Fruit fly (Drosophila melanogaster): ENCODE data around the gene CG3698.

Gene CG3698

dm6 chr3L:20771001-20771890 is 26.9 kb downstream of the CG3698 start, which contains the start of the genes CG4042 and Pitslre (continued):
- TF ChIP-seq CG16863 (GFP tag; optimal IDR thresholded peaks at IDR 0.05) (no peak), CG10267 (tag; optimal IDR thresholded peaks at IDR 0.05) (peak; percentile 31), al (GFP tag; IDR thresholded peaks at IDR 0.05) (no peak; the same call in none of the 2 replicates), Jarid2 (GFP tag; optimal IDR thresholded peaks at IDR 0.05) (no peak), chm (GFP tag; IDR thresholded peaks at IDR 0.05) (no peak), lola (GFP tag; optimal IDR thresholded peaks at IDR 0.05) (peak in 1 of 3 experiments; percentile 20), CG1529 (GFP tag; optimal IDR thresholded peaks at IDR 0.05) (no peak), Hmx (GFP tag; optimal IDR thresholded peaks at IDR 0.05) (no peak), Usf (GFP tag; optimal IDR thresholded peaks at IDR 0.05) (no peak), shn (GFP tag; optimal IDR thresholded peaks at IDR 0.05) (peak; percentile 19), CG8388 (GFP tag; optimal IDR thresholded peaks at IDR 0.05) (peak; percentile 31), CG11723 (GFP tag; optimal IDR thresholded peaks at IDR 0.05) (no peak), E2f1 (GFP tag; IDR thresholded peaks at IDR 0.05) (peak; percentile 34; the same call in 1 of the 2 replicates), CG30403 (GFP tag; optimal IDR thresholded peaks at IDR 0.05) (peak; percentile 76), dati (GFP tag; IDR thresholded peaks at IDR 0.05) (no peak), repo (GFP tag; optimal IDR thresholded peaks at IDR 0.05) (no peak), Oaz (GFP tag; IDR thresholded peaks at IDR 0.05) (no peak), caup (GFP tag; optimal IDR thresholded peaks at IDR 0.05; ENCODE audit: severe bottlenecking) (no peak), klu (GFP tag; IDR thresholded peaks at IDR 0.05) (no peak), CG7372 (GFP tag; IDR thresholded peaks at IDR 0.05) (no peak), CG9215 (GFP tag; IDR thresholded peaks at IDR 0.05) (peak; percentile 41), peb (GFP tag; IDR thresholded peaks at IDR 0.05) (no peak), Hr39 (optimal IDR thresholded peaks at IDR 0.05) (no peak), Spps (tag; optimal IDR thresholded peaks at IDR 0.05) (no peak), Dip2 (GFP tag; IDR thresholded peaks at IDR 0.05) (no peak), lab (GFP tag; optimal IDR thresholded peaks at IDR 0.05) (peak; percentile 17), CG16813 (GFP tag; IDR thresholded peaks at IDR 0.05; ENCODE audit: partially characterized antibody) (peak; percentile 74; the same call in 2 of the 3 replicates), CG8089 (GFP tag; optimal IDR thresholded peaks at IDR 0.05) (no peak), psq (GFP tag; optimal IDR thresholded peaks at IDR 0.05) (peak; percentile 5), Awh (GFP tag; IDR thresholded peaks at IDR 0.05) (no peak), twi (tag; optimal IDR thresholded peaks at IDR 0.05) (no peak), eve (GFP tag; optimal IDR thresholded peaks at IDR 0.05) (no peak), ab (GFP tag; optimal IDR thresholded peaks at IDR 0.05) (no peak), croc (GFP tag; conservative IDR thresholded peaks at IDR 0.05) (no peak), HLH4C (GFP tag; IDR thresholded peaks at IDR 0.05; ENCODE audit: partially characterized antibody) (peak; percentile 57; the same call in 2 of the 3 replicates), Max (GFP tag; optimal IDR thresholded peaks at IDR 0.05) (peak; percentile 59), z (GFP tag; IDR thresholded peaks at IDR 0.05) (no peak), CG8924 (tag; optimal IDR thresholded peaks at IDR 0.05) (no peak), btn (GFP tag; optimal IDR thresholded peaks at IDR 0.05) (no peak), Elba2 (GFP tag; optimal IDR thresholded peaks at IDR 0.05) (no peak), CG3281 (GFP tag; optimal IDR thresholded peaks at IDR 0.05) (no peak), tap (tag; optimal IDR thresholded peaks at IDR 0.05) (peak; percentile 31), BEAF-32 (GFP tag; optimal IDR thresholded peaks at IDR 0.05) (peak; percentile 73), dpn (GFP tag; optimal IDR thresholded peaks at IDR 0.05) (peak in 1 of 2 experiments; percentile 50), Dek (tag; optimal IDR thresholded peaks at IDR 0.05) (peak; percentile 36), CG43689 (GFP tag; IDR thresholded peaks at IDR 0.05) (no peak), CG6272 (GFP tag; IDR thresholded peaks at IDR 0.05) (no peak; the same call in 1 of the 2 replicates), Blimp-1 (GFP tag; optimal IDR thresholded peaks at IDR 0.05) (peak; percentile 21), H2.0 (GFP tag; IDR thresholded peaks at IDR 0.05) (no peak)

Data from whole organism, embryonic.